Worm (Caenorhabditis elegans): ENCODE results near the gene F10E9.10.
A peak's percentile ranks its signal among the peaks of the same experiment; 100 is the strongest.

F10E9.10 gene

DNA sequence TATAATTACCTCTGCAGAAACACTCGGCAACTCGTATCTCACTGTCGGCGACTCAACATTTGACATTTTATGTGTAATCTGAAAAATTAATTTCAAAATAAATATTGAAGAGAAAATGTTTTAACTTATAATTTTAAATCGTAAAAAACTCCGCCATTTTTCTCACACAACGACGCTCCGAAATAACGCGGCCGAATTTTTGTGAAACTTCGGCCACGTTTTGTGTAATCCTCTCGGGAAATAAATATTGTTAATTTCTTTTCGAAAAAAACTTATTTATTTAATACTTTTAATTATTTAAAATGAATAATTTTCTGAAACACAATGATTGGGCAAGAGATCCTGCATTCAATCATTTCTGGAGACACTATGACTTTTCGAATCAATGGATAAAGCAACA lies 12.7 kb downstream of the F10E9.10 start, which contains the start of the genes F10E9.7 and F10E9.5:
TSS of gene F10E9.7 (minus strand) at position 86 of the 400 bp plus-strand sequence.
TSS of gene F10E9.5 (plus strand) at position 237 of the 400 bp plus-strand sequence.
- TF ChIP-seq sea-2 (GFP tag; optimal IDR thresholded peaks at IDR 0.05) (no peak), elt-3 (tag; optimal IDR thresholded peaks at IDR 0.05) (no peak), lin-15B (tag; optimal IDR thresholded peaks at IDR 0.05) (peak; percentile 97), eor-1 (tag; optimal IDR thresholded peaks at IDR 0.05) (peak in 1 of 2 experiments; percentile 49), nfya-1 (tag; optimal IDR thresholded peaks at IDR 0.05; ENCODE audit: insufficient read depth) (peak; percentile 89), nhr-25 (tag; optimal IDR thresholded peaks at IDR 0.05) (peak; percentile 57), pqm-1 (tag; optimal IDR thresholded peaks at IDR 0.05) (peak; percentile 27), nhr-43 (tag; optimal IDR thresholded peaks at IDR 0.05; ENCODE audit: poor library complexity, severe bottlenecking) (peak; percentile 97), elt-2 (tag; optimal IDR thresholded peaks at IDR 0.05) (peak; percentile 53), fkh-10 (GFP tag; optimal IDR thresholded peaks at IDR 0.05) (peak; percentile 30), nhr-23 (tag; optimal IDR thresholded peaks at IDR 0.05) (peak; percentile 96), tbx-2 (tag; optimal IDR thresholded peaks at IDR 0.05) (peak; percentile 56), nhr-67 (tag; optimal IDR thresholded peaks at IDR 0.05) (peak; percentile 60), nhr-28 (tag; optimal IDR thresholded peaks at IDR 0.05) (no peak), skn-1 (tag; optimal IDR thresholded peaks at IDR 0.05) (peak; percentile 58), fkh-2 (tag; optimal IDR thresholded peaks at IDR 0.05) (no peak), snpc-4 (tag; optimal IDR thresholded peaks at IDR 0.05) (peak; percentile 86), ceh-28 (tag; optimal IDR thresholded peaks at IDR 0.05) (peak; percentile 32), lin-39 (tag; optimal IDR thresholded peaks at IDR 0.05) (peak; percentile 62), zag-1 (tag; optimal IDR thresholded peaks at IDR 0.05) (no peak), ceh-82 (tag; optimal IDR thresholded peaks at IDR 0.05) (peak; percentile 58), hmg-11 (tag; optimal IDR thresholded peaks at IDR 0.05) (peak; percentile 71), R02D3.7 (tag; optimal IDR thresholded peaks at IDR 0.05) (peak; percentile 55), elt-1 (tag; optimal IDR thresholded peaks at IDR 0.05) (peak; percentile 17), ceh-9 (tag; optimal IDR thresholded peaks at IDR 0.05) (no peak), unc-62 (GFP tag; optimal IDR thresholded peaks at IDR 0.05) (no peak), nhr-76 (tag; optimal IDR thresholded peaks at IDR 0.05) (no peak), egl-5 (tag; optimal IDR thresholded peaks at IDR 0.05) (peak; percentile 68), lsy-12 (tag; optimal IDR thresholded peaks at IDR 0.05) (peak; percentile 89), egl-27 (tag; optimal IDR thresholded peaks at IDR 0.05) (no peak), pha-4 (tag; optimal IDR thresholded peaks at IDR 0.05) (peak; percentile 96)

DNA sequence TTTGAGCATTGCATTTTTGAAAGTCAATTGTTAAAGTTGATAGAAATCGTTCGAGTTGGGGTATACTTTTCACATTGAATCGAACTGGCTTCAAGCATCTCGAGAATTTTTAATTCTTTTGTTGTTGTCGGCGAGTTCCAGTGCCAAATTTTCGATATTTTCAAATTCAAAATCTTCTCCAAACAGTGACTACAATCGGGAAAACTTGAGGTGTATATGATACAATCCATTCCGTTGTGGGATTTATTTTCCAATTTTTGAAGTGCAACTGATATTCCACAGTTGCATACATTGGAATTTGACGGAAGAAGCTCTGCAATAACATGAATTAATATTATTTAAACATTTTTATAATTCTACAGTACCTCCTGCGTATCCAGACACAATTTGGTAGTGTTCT lies 14.3 kb downstream of the F10E9.10 start:
- TF ChIP-seq pha-4 (tag; optimal IDR thresholded peaks at IDR 0.05), result no peak
- no peak for TF ChIP-seq ztf-11 (tag; optimal IDR thresholded peaks at IDR 0.05)
- no peak for TF ChIP-seq nhr-25 (tag; optimal IDR thresholded peaks at IDR 0.05)
- no peak for TF ChIP-seq snpc-4 (tag; optimal IDR thresholded peaks at IDR 0.05)
- no peak for TF ChIP-seq elt-2 (tag; optimal IDR thresholded peaks at IDR 0.05)
- TF ChIP-seq pqm-1 (tag; optimal IDR thresholded peaks at IDR 0.05), result no peak
- no peak for TF ChIP-seq lin-39 (tag; optimal IDR thresholded peaks at IDR 0.05)
- TF ChIP-seq nhr-67 (tag; optimal IDR thresholded peaks at IDR 0.05), result no peak
- no peak for TF ChIP-seq nhr-77 (tag; optimal IDR thresholded peaks at IDR 0.05)
- no peak for TF ChIP-seq elt-3 (tag; optimal IDR thresholded peaks at IDR 0.05)
- no peak for TF ChIP-seq nhr-237 (tag; optimal IDR thresholded peaks at IDR 0.05)
- no peak for TF ChIP-seq egl-27 (tag; optimal IDR thresholded peaks at IDR 0.05)
- TF ChIP-seq tbx-2 (tag; optimal IDR thresholded peaks at IDR 0.05), result no peak
- no peak for TF ChIP-seq hmg-11 (tag; optimal IDR thresholded peaks at IDR 0.05)
- TF ChIP-seq lin-15B (tag; optimal IDR thresholded peaks at IDR 0.05), result no peak
- no peak for TF ChIP-seq fkh-10 (GFP tag; optimal IDR thresholded peaks at IDR 0.05)
- no peak for TF ChIP-seq nhr-28 (tag; optimal IDR thresholded peaks at IDR 0.05)

DNA sequence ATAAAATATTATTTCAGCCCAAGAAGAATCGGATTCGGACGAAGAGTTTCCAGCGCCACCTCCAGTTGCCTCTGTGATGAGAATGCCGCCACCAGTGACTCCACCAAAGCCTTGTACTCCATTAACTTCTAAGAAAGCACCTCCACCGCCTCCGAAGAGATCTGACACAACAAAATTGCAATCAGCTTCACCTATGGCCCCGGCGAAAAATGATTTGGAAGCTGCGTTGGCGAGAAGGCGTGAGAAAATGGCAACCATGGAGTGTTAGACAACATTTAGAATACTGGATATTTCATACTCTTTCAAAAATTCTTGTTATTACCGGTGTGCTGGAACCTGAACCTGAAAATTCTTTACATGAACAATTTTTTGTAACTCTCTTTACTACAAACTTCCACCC lies 14.8 kb downstream of the F10E9.10 start:
- TF ChIP-seq skn-1 (tag; optimal IDR thresholded peaks at IDR 0.05) (no peak), lsy-12 (tag; optimal IDR thresholded peaks at IDR 0.05) (no peak), ceh-82 (tag; optimal IDR thresholded peaks at IDR 0.05) (no peak), zag-1 (tag; optimal IDR thresholded peaks at IDR 0.05) (no peak), egl-5 (tag; optimal IDR thresholded peaks at IDR 0.05) (no peak), nhr-12 (tag; optimal IDR thresholded peaks at IDR 0.05) (no peak), unc-62 (GFP tag; optimal IDR thresholded peaks at IDR 0.05) (no peak), nhr-25 (tag; optimal IDR thresholded peaks at IDR 0.05) (no peak), nhr-76 (tag; optimal IDR thresholded peaks at IDR 0.05) (no peak), ceh-9 (tag; optimal IDR thresholded peaks at IDR 0.05) (no peak), nhr-28 (tag; optimal IDR thresholded peaks at IDR 0.05) (no peak), lin-39 (tag; optimal IDR thresholded peaks at IDR 0.05) (no peak), ztf-4 (tag; optimal IDR thresholded peaks at IDR 0.05) (no peak), fos-1 (tag; optimal IDR thresholded peaks at IDR 0.05) (no peak)
